Worm (Caenorhabditis elegans) whole organism, young adult: Measurements from ENCODE around the gene lbp-9.
A peak's percentile ranks its signal among the peaks of the same experiment; 100 is the strongest.

ENCODE experiments used
- B0261.1 ChIP-seq: sonication (generic microtip); optimal IDR thresholded peaks from 2 replicates; lab custom pipeline; 2016; ENCODE audit warnings: mild to moderate bottlenecking, missing genetic modification characterization, moderate library complexity, missing compliant biosample characterization
- B0336.3 ChIP-seq: fragments of 200-800 bp; sonication (Bioruptor generic); IDR thresholded peaks from 2 replicates; pipeline ENCODE4 v1.3.6; 2022; ENCODE audit warnings: missing genetic modification characterization, missing compliant biosample characterization
- F22D6.2 ChIP-seq: sonication (generic microtip); optimal IDR thresholded peaks from 2 replicates; lab custom pipeline; 2016; ENCODE audit warnings: mild to moderate bottlenecking, missing genetic modification characterization, missing compliant biosample characterization
- F52B5.7 ChIP-seq: sonication (generic microtip); optimal IDR thresholded peaks from 2 replicates; lab custom pipeline; 2016; ENCODE audit warnings: mild to moderate bottlenecking, missing genetic modification characterization, missing compliant biosample characterization
- F57A8.1 ChIP-seq: fragments of 200-800 bp; sonication (Bioruptor generic); optimal IDR thresholded peaks from 2 replicates; lab custom pipeline; 2018; ENCODE audit warnings: mild to moderate bottlenecking, missing genetic modification characterization, moderate library complexity, missing compliant biosample characterization
- T26A5.8 ChIP-seq: sonication (generic microtip); optimal IDR thresholded peaks from 2 replicates; lab custom pipeline; 2016; ENCODE audit warnings: missing genetic modification characterization, missing compliant biosample characterization
- Y53F4B.3 ChIP-seq: fragments of 200-800 bp; sonication (Bioruptor generic); IDR thresholded peaks from 2 replicates; pipeline ENCODE4 v1.3.6; 2022; ENCODE audit warnings: missing genetic modification reagents, missing genetic modification characterization, missing compliant biosample characterization
- cebp-2 ChIP-seq: fragments of 200-800 bp; sonication (Bioruptor generic); IDR thresholded peaks from 2 replicates; pipeline ENCODE4 v1.3.6; 2022; ENCODE audit warnings: missing genetic modification characterization, missing compliant biosample characterization
- ceh-27 ChIP-seq: fragments of 200-800 bp; sonication (Bioruptor generic); optimal IDR thresholded peaks from 2 replicates; lab custom pipeline; 2018; ENCODE audit warnings: mild to moderate bottlenecking, missing genetic modification characterization, moderate library complexity, missing compliant biosample characterization
- ceh-40 ChIP-seq: fragments of 200-800 bp; sonication (Bioruptor generic); IDR thresholded peaks from 2 replicates; pipeline ENCODE4 v1.3.6; 2022; ENCODE audit warnings: missing genetic modification characterization, missing compliant biosample characterization
- efl-1 ChIP-seq: fragments of 150-350 bp; optimal IDR thresholded peaks from 2 replicates; lab custom pipeline; 2014; ENCODE audit warnings: missing biosample characterization, missing genetic modification reagents, missing genetic modification characterization
- egl-18 ChIP-seq: fragments of 200-800 bp; sonication (Bioruptor generic); IDR thresholded peaks from 2 replicates; pipeline ENCODE4 v1.3.6; 2022; ENCODE audit warnings: missing genetic modification reagents, missing genetic modification characterization, missing compliant biosample characterization
- egrh-3 ChIP-seq: fragments of 200-800 bp; sonication (Bioruptor generic); IDR thresholded peaks from 2 replicates; pipeline ENCODE4 v1.3.6; 2022; ENCODE audit warnings: missing genetic modification reagents, missing genetic modification characterization, missing compliant biosample characterization
- fkh-3 ChIP-seq: sonication (generic microtip); optimal IDR thresholded peaks from 2 replicates; lab custom pipeline; 2016; ENCODE audit warnings: mild to moderate bottlenecking, missing genetic modification characterization, missing compliant biosample characterization
- hmg-20 ChIP-seq: fragments of 200-800 bp; sonication (Bioruptor generic); IDR thresholded peaks from 2 replicates; pipeline ENCODE4 v1.3.6; 2022; ENCODE audit warnings: missing genetic modification reagents, missing genetic modification characterization, missing compliant biosample characterization
- hsf-1 ChIP-seq: fragments of 200-800 bp; sonication (Bioruptor generic); IDR thresholded peaks from 2 replicates; pipeline ENCODE4 v1.3.6; 2022; ENCODE audit warnings: missing genetic modification reagents, missing genetic modification characterization, missing compliant biosample characterization
- lin-26 ChIP-seq: fragments of 200-800 bp; sonication (Bioruptor generic); IDR thresholded peaks from 2 replicates; pipeline ENCODE4 v1.3.6; 2022; ENCODE audit warnings: missing genetic modification reagents, missing genetic modification characterization, missing compliant biosample characterization
- madf-3 ChIP-seq: fragments of 200-800 bp; sonication (Bioruptor generic); IDR thresholded peaks from 2 replicates; pipeline ENCODE4 v1.3.6; 2022; ENCODE audit warnings: missing genetic modification reagents, missing genetic modification characterization, missing compliant biosample characterization
- nhr-80 ChIP-seq: sonication (generic microtip); optimal IDR thresholded peaks from 2 replicates; lab custom pipeline; 2016; ENCODE audit warnings: missing genetic modification characterization, missing compliant biosample characterization
- nhr-90 ChIP-seq: sonication (generic microtip); optimal IDR thresholded peaks from 2 replicates; lab custom pipeline; 2016; ENCODE audit warnings: missing genotype, mild to moderate bottlenecking, missing genetic modification characterization, missing compliant biosample characterization
- pha-4 ChIP-seq: fragments of 150-350 bp; sonication (generic microtip); optimal IDR thresholded peaks from 2 replicates; lab custom pipeline; 2014; ENCODE audit warnings: missing biosample characterization, missing genetic modification reagents, missing genetic modification characterization
- rcor-1 ChIP-seq: fragments of 200-800 bp; sonication (Bioruptor generic); IDR thresholded peaks from 2 replicates; pipeline ENCODE4 v1.3.6; 2022; ENCODE audit warnings: missing genetic modification reagents, missing genetic modification characterization, missing compliant biosample characterization
- sea-2 ChIP-seq: fragments of 200-800 bp; sonication (Bioruptor generic); IDR thresholded peaks from 2 replicates; pipeline ENCODE4 v1.3.6; 2022; ENCODE audit warnings: missing genetic modification characterization, missing compliant biosample characterization
- snpc-1.1 ChIP-seq: sonication (generic microtip); optimal IDR thresholded peaks from 2 replicates; lab custom pipeline; 2017; ENCODE audit warnings: missing genetic modification characterization, mild to moderate bottlenecking, missing compliant biosample characterization, antibody characterized with exemption, moderate library complexity, missing genotype, missing genetic modification reagents; ENCODE audit not compliant: insufficient read depth
- snpc-1.3 ChIP-seq: sonication (generic microtip); optimal IDR thresholded peaks from 2 replicates; lab custom pipeline; 2017; ENCODE audit warnings: missing genetic modification characterization, mild to moderate bottlenecking, missing compliant biosample characterization, antibody characterized with exemption, moderate library complexity, missing genotype, missing genetic modification reagents; ENCODE audit not compliant: insufficient read depth
- tlf-1 ChIP-seq: fragments of 200-800 bp; sonication (Bioruptor generic); optimal IDR thresholded peaks from 2 replicates; lab custom pipeline; 2018; ENCODE audit warnings: mild to moderate bottlenecking, missing genetic modification characterization, missing compliant biosample characterization
- unc-62 ChIP-seq: fragments of 150-350 bp; optimal IDR thresholded peaks from 2 replicates; lab custom pipeline; 2014; ENCODE audit warnings: missing biosample characterization, missing genetic modification reagents, missing genetic modification characterization
- zfh-2 ChIP-seq: fragments of 200-800 bp; sonication (Bioruptor generic); conservative IDR thresholded peaks from 2 replicates; pipeline ENCODE4 v1.3.6; 2022; ENCODE audit warnings: missing genetic modification reagents, missing genetic modification characterization, missing compliant biosample characterization
- ztf-26 ChIP-seq: sonication (generic microtip); optimal IDR thresholded peaks from 2 replicates; lab custom pipeline; 2017; ENCODE audit warnings: missing genetic modification characterization, missing compliant biosample characterization
- ztf-6 ChIP-seq: fragments of 200-800 bp; sonication (Bioruptor generic); IDR thresholded peaks from 2 replicates; pipeline ENCODE4 v1.3.6; 2022; ENCODE audit warnings: missing genetic modification reagents, missing genetic modification characterization, missing compliant biosample characterization

lbp-9 gene

DNA sequence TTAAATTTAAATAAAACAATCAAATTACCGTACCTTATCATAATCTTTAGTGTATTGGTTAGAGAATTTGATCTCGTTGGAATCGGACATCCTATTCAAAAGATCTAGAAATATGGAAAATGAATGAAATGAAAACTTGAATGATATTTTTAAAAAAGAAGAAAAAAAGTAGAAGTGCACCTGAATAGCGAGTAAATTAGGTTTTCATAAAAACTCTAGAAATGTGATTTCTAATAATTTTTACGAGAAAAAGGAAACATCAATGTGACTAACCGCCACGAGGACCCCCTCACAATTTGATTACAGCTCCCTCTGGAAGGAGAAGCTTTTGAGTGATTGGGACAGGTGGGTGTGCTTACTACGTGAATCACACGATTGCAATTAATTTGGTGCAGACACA is 22.3 kb upstream of the lbp-9 start, which contains the start of gene Y40B10A.5:
Y40B10A.5 (minus strand) TSS at position 101 of the 400 bp plus-strand sequence.
- TF ChIP-seq madf-3 (no peak), fkh-3 (tag; lab: Kevin White, UChicago) (no peak)

DNA sequence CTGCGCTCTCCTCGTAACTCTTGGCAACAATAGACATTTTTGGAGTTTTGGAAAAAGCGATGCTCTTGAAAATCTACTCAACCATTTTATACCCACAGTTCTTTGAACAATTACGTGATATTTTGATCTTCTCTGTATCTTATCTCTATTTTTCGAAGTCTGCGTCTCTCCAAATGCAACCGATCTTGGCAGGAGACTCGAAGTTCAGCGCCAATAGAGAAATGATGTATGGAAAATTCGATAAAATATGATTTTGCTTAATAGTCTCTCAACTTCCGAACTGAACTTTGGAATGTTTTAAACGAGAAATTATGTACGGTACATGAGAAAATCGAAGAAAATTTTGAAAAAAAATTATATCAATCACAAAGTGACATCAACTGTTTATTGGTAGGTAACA is 18.1 kb upstream of the lbp-9 start, which contains the start of gene comt-4:
comt-4 (minus strand) TSS at position 50 of the 400 bp plus-strand sequence.
- TF ChIP-seq B0261.1 (tag; lab: Kevin White, UChicago) (no peak), egl-18 (GFP tag; lab: Robert Waterston, UW) (no peak), nhr-80 (tag; lab: Kevin White, UChicago) (peak; percentile 31)

- TF ChIP-seq egrh-3 (GFP tag; lab: Robert Waterston, UW) (peak; percentile 97), snpc-1.3 (tag; lab: Kevin White, UChicago) (no peak), hsf-1 (GFP tag; lab: Robert Waterston, UW) (0 out of 2 replicates have a peak, but pooled peaks have one; percentile 8), madf-3 (0 out of 2 replicates have a peak, but pooled peaks have one; percentile 38), egl-18 (GFP tag; lab: Robert Waterston, UW) (0 out of 2 replicates have a peak, but pooled peaks have one; percentile 28), nhr-90 (tag; lab: Kevin White, UChicago) (no peak), hmg-20 (GFP tag; lab: Robert Waterston, UW) (no peak), zfh-2 (GFP tag; lab: Robert Waterston, UW) (peak; percentile 93), lin-26 (GFP tag; lab: Robert Waterston, UW) (0 out of 2 replicates have a peak, but pooled peaks have one; percentile 48)
These were observed 17.5 kb upstream of the lbp-9 start for ce11 chrV:2050790-2051189.

- no peak for TF ChIP-seq sea-2
- TF ChIP-seq rcor-1: no peak
- TF ChIP-seq efl-1 (GFP tag; lab: Kevin White, UChicago): no peak
- no peak for TF ChIP-seq B0336.3 (GFP tag; lab: Robert Waterston, UW)
- TF ChIP-seq T26A5.8 (tag; lab: Kevin White, UChicago): no peak
- no peak for TF ChIP-seq ceh-27 (GFP tag; lab: Kevin White, UChicago)
- no peak for TF ChIP-seq ztf-6 (GFP tag; lab: Robert Waterston, UW)
- no peak for TF ChIP-seq cebp-2 (GFP tag; lab: Robert Waterston, UW)
- TF ChIP-seq F52B5.7 (tag; lab: Kevin White, UChicago): no peak
These were observed 16.7 kb upstream of the lbp-9 start, which contains the start of gene Y40B10A.11 for ce11 chrV:2051507-2051906. Gene Y40B10A.11, minus strand, starts transcription at chrV:2051607.

- no peak for TF ChIP-seq ceh-40 (GFP tag; lab: Robert Waterston, UW)
- TF ChIP-seq hmg-20 (GFP tag; lab: Robert Waterston, UW): no peak
- no peak for TF ChIP-seq Y53F4B.3 (GFP tag; lab: Robert Waterston, UW)
- TF ChIP-seq pha-4: no peak
- TF ChIP-seq tlf-1 (GFP tag; lab: Kevin White, UChicago): no peak
- no peak for TF ChIP-seq F57A8.1 (GFP tag; lab: Kevin White, UChicago)
- TF ChIP-seq snpc-1.1 (tag; lab: Kevin White, UChicago): no peak
- no peak for TF ChIP-seq ztf-26 (tag; lab: Kevin White, UChicago)
- no peak for TF ChIP-seq snpc-1.3 (tag; lab: Kevin White, UChicago)
- no peak for TF ChIP-seq F22D6.2
- TF ChIP-seq unc-62 (GFP tag; lab: Kevin White, UChicago): no peak
These were observed 14.7 kb upstream of the lbp-9 start, which contains the start of gene comt-5 for ce11 chrV:2053509-2053908. Gene comt-5, minus strand, starts transcription at chrV:2053609.
